Worm (Caenorhabditis elegans) whole organism, L3 larva: Measurements from ENCODE around the gene F29C4.4.

Experiments used
- R02D3.7 ChIP-seq: fragments of 150-350 bp; optimal IDR thresholded peaks from 2 replicates; lab custom pipeline; 2014; ENCODE audit warnings: missing biosample characterization, missing genetic modification characterization
- ZK546.5 ChIP-seq: sonication (generic microtip); optimal IDR thresholded peaks from 2 replicates; lab custom pipeline; 2017; ENCODE audit warnings: missing biosample characterization, missing genetic modification characterization
- aly-2 ChIP-seq: fragments of 150-350 bp; optimal IDR thresholded peaks from 2 replicates; lab custom pipeline; 2014; ENCODE audit warnings: missing biosample characterization, missing genetic modification characterization
- ama-1 ChIP-seq: fragments of 150-350 bp; optimal IDR thresholded peaks from 2 replicates; lab custom pipeline; 2018
- ceh-16 ChIP-seq: sonication (generic microtip); optimal IDR thresholded peaks from 2 replicates; lab custom pipeline; 2017; ENCODE audit warnings: missing biosample characterization, missing genetic modification characterization
- ceh-82 ChIP-seq: fragments of 150-350 bp; optimal IDR thresholded peaks from 2 replicates; lab custom pipeline; 2014; ENCODE audit warnings: missing biosample characterization, missing genetic modification characterization
- ceh-9 ChIP-seq: sonication (generic microtip); optimal IDR thresholded peaks from 2 replicates; lab custom pipeline; 2018; ENCODE audit warnings: missing biosample characterization, missing genetic modification characterization
- egl-27 ChIP-seq: sonication (generic microtip); optimal IDR thresholded peaks from 4 replicates; lab custom pipeline; 2017; ENCODE audit warnings: missing biosample characterization, missing genetic modification reagents, missing genetic modification characterization
- egl-5 ChIP-seq: fragments of 150-350 bp; optimal IDR thresholded peaks from 2 replicates; lab custom pipeline; 2017; ENCODE audit warnings: missing biosample characterization, missing genetic modification reagents, missing genetic modification characterization, inconsistent platforms
- elt-1 ChIP-seq: fragments of 150-350 bp; optimal IDR thresholded peaks from 2 replicates; lab custom pipeline; 2014; ENCODE audit warnings: missing biosample characterization, missing genetic modification characterization
- elt-2 ChIP-seq: sonication (generic microtip); optimal IDR thresholded peaks from 2 replicates; lab custom pipeline; 2016; ENCODE audit warnings: missing genetic modification reagents, mild to moderate bottlenecking, missing genetic modification characterization, missing compliant biosample characterization
- eor-1 ChIP-seq, 2 experiments: fragments of 150-350 bp; optimal IDR thresholded peaks; 2 replicates each; lab custom pipeline; 2014 to 2018; ENCODE audit warnings: missing biosample characterization in 2 of 2, missing genetic modification characterization in 2 of 2
- fkh-10 ChIP-seq: sonication (generic microtip); optimal IDR thresholded peaks from 2 replicates; lab custom pipeline; 2017; ENCODE audit warnings: missing biosample characterization, missing genetic modification reagents, missing genetic modification characterization
- fos-1 ChIP-seq: fragments of 150-350 bp; optimal IDR thresholded peaks from 2 replicates; lab custom pipeline; 2014; ENCODE audit warnings: missing biosample characterization, missing genetic modification characterization
- hmg-11 ChIP-seq: sonication (generic microtip); optimal IDR thresholded peaks from 2 replicates; lab custom pipeline; 2016; ENCODE audit warnings: missing genetic modification characterization, missing compliant biosample characterization
- jun-1 ChIP-seq: fragments of 150-350 bp; optimal IDR thresholded peaks from 2 replicates; lab custom pipeline; 2014; ENCODE audit warnings: missing biosample characterization, missing genetic modification reagents, missing genetic modification characterization
- lin-39 ChIP-seq: fragments of 150-350 bp; optimal IDR thresholded peaks from 2 replicates; lab custom pipeline; 2018; ENCODE audit warnings: missing biosample characterization, missing genetic modification reagents, missing genetic modification characterization
- lsy-12 ChIP-seq: sonication (generic microtip); optimal IDR thresholded peaks from 2 replicates; lab custom pipeline; 2016; ENCODE audit warnings: mild to moderate bottlenecking, missing genetic modification characterization, missing compliant biosample characterization
- mdl-1 ChIP-seq: fragments of 150-350 bp; optimal IDR thresholded peaks from 2 replicates; lab custom pipeline; 2014; ENCODE audit warnings: missing biosample characterization, missing genetic modification characterization
- mml-1 ChIP-seq: fragments of 150-350 bp; sonication (generic microtip); optimal IDR thresholded peaks from 3 replicates; lab custom pipeline; 2014; ENCODE audit warnings: missing biosample characterization, missing genetic modification characterization
- nfya-1 ChIP-seq: sonication (generic microtip); optimal IDR thresholded peaks from 2 replicates; lab custom pipeline; 2017; ENCODE audit warnings: missing genetic modification characterization, mild to moderate bottlenecking, missing compliant biosample characterization, antibody characterized with exemption, moderate library complexity; ENCODE audit not compliant: insufficient read depth
- nhr-12 ChIP-seq: fragments of 150-350 bp; optimal IDR thresholded peaks from 2 replicates; lab custom pipeline; 2014; ENCODE audit warnings: missing biosample characterization, missing genetic modification characterization
- nhr-23 ChIP-seq: fragments of 150-350 bp; optimal IDR thresholded peaks from 2 replicates; lab custom pipeline; 2014; ENCODE audit warnings: missing biosample characterization, missing genetic modification reagents, missing genetic modification characterization
- nhr-237 ChIP-seq: fragments of 150-350 bp; optimal IDR thresholded peaks from 2 replicates; lab custom pipeline; 2014; ENCODE audit warnings: missing biosample characterization, missing genetic modification characterization
- nhr-25 ChIP-seq: sonication (generic microtip); optimal IDR thresholded peaks from 2 replicates; lab custom pipeline; 2017; ENCODE audit warnings: missing biosample characterization, missing genetic modification characterization
- nhr-28 ChIP-seq: fragments of 150-350 bp; optimal IDR thresholded peaks from 2 replicates; lab custom pipeline; 2014; ENCODE audit warnings: missing biosample characterization, missing genetic modification characterization
- nhr-43 ChIP-seq: sonication (generic microtip); optimal IDR thresholded peaks from 2 replicates; lab custom pipeline; 2016; ENCODE audit warnings: mild to moderate bottlenecking, missing genetic modification characterization, missing compliant biosample characterization; ENCODE audit not compliant: poor library complexity, severe bottlenecking
- nhr-67 ChIP-seq: fragments of 150-350 bp; optimal IDR thresholded peaks from 2 replicates; lab custom pipeline; 2014; ENCODE audit warnings: missing biosample characterization, missing genetic modification characterization
- nhr-76 ChIP-seq: fragments of 150-350 bp; sonication (generic microtip); optimal IDR thresholded peaks from 5 replicates; lab custom pipeline; 2014; ENCODE audit warnings: missing biosample characterization, missing genetic modification characterization
- nhr-77 ChIP-seq: fragments of 150-350 bp; optimal IDR thresholded peaks from 2 replicates; lab custom pipeline; 2014; ENCODE audit warnings: missing biosample characterization, missing genetic modification characterization
- pha-4 ChIP-seq: fragments of 150-350 bp; optimal IDR thresholded peaks from 2 replicates; lab custom pipeline; 2014; ENCODE audit warnings: missing biosample characterization, missing genetic modification reagents, missing genetic modification characterization
- pqm-1 ChIP-seq: fragments of 150-350 bp; optimal IDR thresholded peaks from 2 replicates; lab custom pipeline; 2017; ENCODE audit warnings: missing biosample characterization, missing genetic modification characterization, inconsistent platforms
- sea-2 ChIP-seq: fragments of 150-350 bp; sonication (generic microtip); optimal IDR thresholded peaks from 4 replicates; lab custom pipeline; 2014; ENCODE audit warnings: missing biosample characterization, missing genetic modification reagents, missing genetic modification characterization
- skn-1 ChIP-seq: fragments of 150-350 bp; optimal IDR thresholded peaks from 2 replicates; lab custom pipeline; 2014; ENCODE audit warnings: missing biosample characterization, missing genetic modification characterization

Gene F29C4.4

DNA sequence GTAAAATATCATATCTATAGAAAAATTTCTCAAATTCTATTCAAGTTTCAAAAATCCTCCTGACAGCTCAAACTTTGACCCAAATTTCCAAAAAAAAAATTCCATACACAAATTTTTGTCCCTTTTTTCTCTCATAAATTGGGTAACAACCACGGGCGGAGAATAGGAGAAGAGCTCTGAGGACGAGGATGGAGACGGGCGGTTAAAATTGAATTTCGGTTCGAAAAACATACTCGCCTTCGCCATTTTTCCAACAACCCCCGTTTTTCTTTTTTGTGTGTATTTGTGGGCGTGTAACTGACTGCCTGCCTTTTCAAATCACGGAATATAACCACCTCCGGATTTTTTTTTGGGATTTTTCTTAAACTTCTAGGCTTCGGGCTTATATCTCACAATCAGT is 13.8 kb upstream of the F29C4.4 start:
- TF ChIP-seq pqm-1 (tag; lab: Kevin White, UChicago): no peak
- peak; percentile 44 for TF ChIP-seq fkh-10 (GFP tag; lab: Kevin White, UChicago)

ce11 chrIV:102848-103247 is 8.6 kb upstream of the F29C4.4 start:
- no peak for TF ChIP-seq nhr-67
- no peak for TF ChIP-seq mdl-1 (tag; lab: Kevin White, UChicago)
- TF ChIP-seq pha-4 (tag; lab: Kevin White, UChicago): no peak
- no peak for TF ChIP-seq elt-1 (tag; lab: Kevin White, UChicago)
- no peak for TF ChIP-seq sea-2 (GFP tag; lab: Kevin White, UChicago)
- no peak for TF ChIP-seq fos-1 (tag; lab: Kevin White, UChicago)
- TF ChIP-seq nhr-23 (tag; lab: Kevin White, UChicago): peak; percentile 62
- TF ChIP-seq nfya-1 (tag; lab: Kevin White, UChicago): peak; percentile 3
- no peak for TF ChIP-seq fkh-10 (GFP tag; lab: Kevin White, UChicago)
- TF ChIP-seq nhr-28 (tag; lab: Kevin White, UChicago): no peak
- TF ChIP-seq eor-1 (tag; optimal IDR thresholded peaks at IDR 0.05; lab: Kevin White, UChicago): no peak
- peak; percentile 13 for TF ChIP-seq nhr-43 (tag; lab: Kevin White, UChicago)
- peak; percentile 96 for TF ChIP-seq nhr-25 (tag; lab: Kevin White, UChicago)
- TF ChIP-seq elt-2 (tag; lab: Kevin White, UChicago): no peak

DNA sequence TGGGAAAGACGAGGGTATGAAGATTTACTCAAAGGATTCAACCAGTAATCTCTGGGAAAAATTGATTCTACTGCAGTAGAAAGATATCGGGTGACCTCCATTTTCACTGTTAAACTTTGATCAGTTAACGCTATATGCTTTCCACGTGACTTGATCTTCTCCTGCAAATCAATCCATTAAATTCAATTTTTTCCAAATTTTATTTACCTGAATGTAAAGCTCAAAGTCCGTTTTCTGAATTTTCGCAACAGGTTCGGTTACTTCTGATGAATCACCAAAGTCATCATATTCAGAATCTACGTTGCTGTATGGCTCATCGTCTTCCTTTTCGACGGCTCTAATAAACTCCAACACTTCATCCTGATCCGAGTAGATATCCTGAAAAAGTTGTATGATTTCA is 2.2 kb upstream of the F29C4.4 start, which contains the start of gene B0545.4:
B0545.4 (minus strand) TSS at position 101 of the 400 bp plus-strand sequence.
- TF ChIP-seq ceh-9 (tag; lab: Kevin White, UChicago) (no peak), nhr-67 (no peak), jun-1 (tag; lab: Kevin White, UChicago) (no peak), ceh-82 (tag; lab: Kevin White, UChicago) (no peak), sea-2 (GFP tag; lab: Kevin White, UChicago) (no peak), skn-1 (no peak), ZK546.5 (no peak), egl-5 (tag; lab: Kevin White, UChicago) (no peak), pqm-1 (tag; lab: Kevin White, UChicago) (no peak), ceh-16 (no peak), nhr-77 (tag; lab: Kevin White, UChicago) (no peak), lin-39 (tag; lab: Kevin White, UChicago) (no peak), mdl-1 (tag; lab: Kevin White, UChicago) (no peak), elt-1 (tag; lab: Kevin White, UChicago) (no peak), nhr-76 (no peak), lsy-12 (tag; lab: Kevin White, UChicago) (no peak), R02D3.7 (tag; lab: Kevin White, UChicago) (no peak), eor-1 (tag; optimal IDR thresholded peaks at IDR 0.05; lab: Kevin White, UChicago) (no peak)

ce11 chrIV:118786-119185 is 7.3 kb downstream of the F29C4.4 start:
- TF ChIP-seq nhr-12 (tag; lab: Kevin White, UChicago) (no peak), nhr-67 (no peak), jun-1 (tag; lab: Kevin White, UChicago) (no peak), nhr-237 (no peak), ZK546.5 (no peak), skn-1 (no peak), nfya-1 (tag; lab: Kevin White, UChicago) (no peak), fkh-10 (GFP tag; lab: Kevin White, UChicago) (no peak)

DNA sequence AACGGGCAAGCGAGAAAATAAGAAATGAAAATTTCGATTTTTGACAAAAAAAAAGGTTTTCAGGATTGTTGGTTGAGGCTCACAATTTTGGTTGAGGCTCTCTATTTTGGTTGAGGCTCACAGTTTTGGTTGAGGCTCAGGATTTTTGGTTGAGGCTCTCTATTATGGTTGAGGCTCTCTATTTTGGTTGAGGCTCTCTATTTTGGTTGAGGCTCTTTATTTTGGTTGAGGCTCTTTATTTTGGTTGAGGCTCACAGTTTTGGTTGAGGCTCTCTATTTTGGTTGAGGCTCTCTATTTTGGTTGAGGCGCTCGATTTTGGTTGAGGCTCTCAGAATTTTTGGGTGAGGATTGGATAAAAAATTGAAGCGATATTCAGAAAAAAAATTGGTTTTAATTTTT is 8.3 kb downstream of the F29C4.4 start:
- no peak for TF ChIP-seq ceh-16
- no peak for TF ChIP-seq nhr-43 (tag; lab: Kevin White, UChicago)
- no peak for TF ChIP-seq mdl-1 (tag; lab: Kevin White, UChicago)
- no peak for TF ChIP-seq mml-1 (tag; lab: Kevin White, UChicago)
- no peak for TF ChIP-seq hmg-11 (tag; lab: Kevin White, UChicago)
- no peak for TF ChIP-seq ama-1 (lab: Kevin White, UChicago)
- no peak for TF ChIP-seq nhr-23 (tag; lab: Kevin White, UChicago)
- no peak for TF ChIP-seq egl-27 (tag; lab: Kevin White, UChicago)
- no peak for TF ChIP-seq aly-2 (tag; lab: Kevin White, UChicago)
- TF ChIP-seq eor-1 (tag; optimal IDR thresholded peaks at IDR 0.05; lab: Kevin White, UChicago): no peak
- no peak for TF ChIP-seq ZK546.5
- no peak for TF ChIP-seq nhr-77 (tag; lab: Kevin White, UChicago)
